Worm (Caenorhabditis elegans): ENCODE measurements around the gene C17F4.12.

DNA sequence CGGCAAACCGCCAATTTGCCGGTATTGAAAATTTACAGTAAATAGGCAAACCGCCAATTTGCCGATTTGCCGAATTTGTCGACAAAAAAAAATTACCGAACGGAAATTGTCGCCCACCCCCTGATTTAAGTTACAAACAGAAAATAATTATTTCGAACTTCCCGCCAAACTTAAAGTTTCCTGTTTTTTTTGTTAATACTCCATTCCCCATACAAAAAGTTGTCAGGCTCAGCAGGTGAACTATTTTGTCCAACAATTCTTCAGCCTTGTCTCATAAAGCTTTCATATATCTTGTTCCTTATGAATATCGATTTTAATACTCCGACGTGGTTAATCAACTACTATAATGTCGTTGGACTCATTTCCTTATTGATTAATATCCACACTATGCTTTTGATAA, 40.6 kb downstream of the C17F4.12 start, which contains the start of gene sri-50:
- no peak for TF ChIP-seq ama-1 (optimal IDR thresholded peaks at IDR 0.05)
- no peak for TF ChIP-seq tbx-11 (GFP tag; IDR thresholded peaks at IDR 0.05)
- TF ChIP-seq aly-1 (tag; optimal IDR thresholded peaks at IDR 0.05), result no peak
- no peak for TF ChIP-seq hmg-4 (GFP tag; optimal IDR thresholded peaks at IDR 0.05)
